Worm (Caenorhabditis elegans) whole organism, late embryonic: ENCODE data around the gene irld-6.

ENCODE experiments used
- C38D4.7 ChIP-seq: fragments of 200-800 bp; sonication (Bioruptor generic); optimal IDR thresholded peaks from 2 replicates; lab custom pipeline; 2018; ENCODE audit warnings: mild to moderate bottlenecking, missing genetic modification characterization, moderate library complexity, missing compliant biosample characterization
- ama-1 ChIP-seq: fragments of 150-350 bp; optimal IDR thresholded peaks from 2 replicates; lab custom pipeline; 2014

DNA sequence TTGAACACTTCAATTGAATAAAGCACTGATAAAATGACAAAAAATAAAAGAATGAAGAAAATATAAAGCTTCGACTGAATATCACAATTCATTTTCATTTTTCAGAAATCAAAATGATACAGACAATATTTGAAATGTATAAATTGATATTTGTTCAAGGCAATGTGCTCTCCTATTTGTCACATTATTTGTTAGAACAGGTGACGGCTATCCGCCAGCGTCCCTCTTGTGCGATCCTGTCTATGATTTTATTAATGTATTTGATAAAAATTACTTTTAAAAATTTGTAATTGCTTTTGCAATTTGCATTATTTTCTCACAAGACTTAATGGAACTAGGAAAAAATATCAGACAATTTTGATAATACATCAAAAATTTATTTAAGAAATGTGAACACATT, 2.5 kb downstream of the irld-6 start, which contains the start of gene F28H7.7:
- TF ChIP-seq ama-1 (lab: Kevin White, UChicago) (no peak), C38D4.7 (GFP tag; lab: Kevin White, UChicago) (no peak)
